Worm (Caenorhabditis elegans) whole organism, late embryonic: Measurements from ENCODE around the gene dpy-10.

Source experiments
- ama-1 ChIP-seq: fragments of 150-350 bp; optimal IDR thresholded peaks from 2 replicates; lab custom pipeline; 2014
- pha-2 ChIP-seq: sonication (generic microtip); optimal IDR thresholded peaks from 2 replicates; lab custom pipeline; 2017; ENCODE audit warnings: mild to moderate bottlenecking, missing genetic modification characterization, missing compliant biosample characterization
- pha-4 ChIP-seq: fragments of 150-350 bp; optimal IDR thresholded peaks from 2 replicates; lab custom pipeline; 2018; ENCODE audit warnings: missing biosample characterization, missing genetic modification reagents, missing genetic modification characterization
- rnt-1 ChIP-seq: sonication (generic microtip); optimal IDR thresholded peaks from 2 replicates; lab custom pipeline; 2016; ENCODE audit warnings: missing genetic modification characterization, missing compliant biosample characterization
- tbx-2 ChIP-seq: sonication (generic microtip); optimal IDR thresholded peaks from 2 replicates; lab custom pipeline; 2016; ENCODE audit warnings: missing genetic modification characterization, missing compliant biosample characterization
- unc-86 ChIP-seq: sonication (generic microtip); optimal IDR thresholded peaks from 2 replicates; lab custom pipeline; 2016; ENCODE audit warnings: missing genetic modification characterization, missing compliant biosample characterization

ce11 chrII:6750929-6751328, 38.9 kb upstream of the dpy-10 start, which contains the start of gene F41G3.20:
- no peak for TF ChIP-seq ama-1 (lab: Kevin White, UChicago)
- no peak for TF ChIP-seq rnt-1
- no peak for TF ChIP-seq pha-4 (tag; lab: Kevin White, UChicago)
- no peak for TF ChIP-seq tbx-2 (tag; lab: Kevin White, UChicago)
- no peak for TF ChIP-seq unc-86 (tag; lab: Kevin White, UChicago)
- TF ChIP-seq pha-2: no peak
